Fruit fly (Drosophila melanogaster) whole organism, prepupa: Measurements from ENCODE around the gene CG13654.

ENCODE experiments used
- CG10631 ChIP-seq: fragments of 200-800 bp; sonication (Bioruptor generic); optimal IDR thresholded peaks from 2 replicates; lab custom pipeline; 2016; ENCODE audit warnings: missing biosample characterization, missing genetic modification characterization
- CG10669 ChIP-seq: fragments of 200-800 bp; sonication (Bioruptor generic); optimal IDR thresholded peaks from 3 replicates; lab custom pipeline; 2018; ENCODE audit warnings: missing biosample characterization, mild to moderate bottlenecking, missing genetic modification characterization, moderate library complexity
- CG11294 ChIP-seq: fragments of 200-800 bp; sonication (Bioruptor generic); IDR thresholded peaks from 2 replicates; pipeline ENCODE4 v1.3.6; 2022; ENCODE audit warnings: missing biosample characterization, missing genetic modification characterization
- CG11762 ChIP-seq: fragments of 200-800 bp; sonication (Bioruptor generic); optimal IDR thresholded peaks from 3 replicates; lab custom pipeline; 2016; ENCODE audit warnings: missing biosample characterization, missing genetic modification characterization; ENCODE audit not compliant: insufficient read depth
- CG11902 ChIP-seq: fragments of 200-800 bp; sonication (Bioruptor generic); optimal IDR thresholded peaks from 3 replicates; lab custom pipeline; 2016; ENCODE audit warnings: missing biosample characterization, missing genetic modification characterization
- CG15336 ChIP-seq: fragments of 200-800 bp; sonication (Bioruptor generic); IDR thresholded peaks from 2 replicates; pipeline ENCODE4 v1.3.6; 2022; ENCODE audit warnings: missing biosample characterization, missing genetic modification characterization
- CG1621 ChIP-seq: fragments of 200-800 bp; sonication (Bioruptor generic); optimal IDR thresholded peaks from 3 replicates; lab custom pipeline; 2018; ENCODE audit warnings: missing biosample characterization, mild to moderate bottlenecking, missing genetic modification characterization
- CG16779 ChIP-seq: fragments of 200-800 bp; sonication (Bioruptor generic); optimal IDR thresholded peaks from 3 replicates; lab custom pipeline; 2017; ENCODE audit warnings: missing biosample characterization, mild to moderate bottlenecking, missing genetic modification characterization
- CG3032 ChIP-seq: fragments of 200-800 bp; optimal IDR thresholded peaks from 2 replicates; lab custom pipeline; 2019; ENCODE audit warnings: missing biosample characterization, mild to moderate bottlenecking, missing genetic modification characterization, moderate library complexity
- CG31627 ChIP-seq: fragments of 200-800 bp; sonication (Bioruptor generic); optimal IDR thresholded peaks from 3 replicates; lab custom pipeline; 2016; ENCODE audit warnings: missing biosample characterization, missing genetic modification characterization
- CG32006 ChIP-seq: fragments of 200-800 bp; sonication (Bioruptor generic); optimal IDR thresholded peaks from 3 replicates; lab custom pipeline; 2017; ENCODE audit warnings: missing biosample characterization, mild to moderate bottlenecking, missing genetic modification characterization
- CG34406 ChIP-seq: fragments of 200-800 bp; sonication (Bioruptor generic); optimal IDR thresholded peaks from 3 replicates; lab custom pipeline; 2016; ENCODE audit warnings: missing biosample characterization, missing genetic modification characterization
- CG3919 ChIP-seq: fragments of 200-800 bp; sonication (Bioruptor generic); optimal IDR thresholded peaks from 3 replicates; lab custom pipeline; 2016; ENCODE audit warnings: missing biosample characterization, missing genetic modification characterization
- CG4318 ChIP-seq: fragments of 200-800 bp; sonication (Bioruptor generic); optimal IDR thresholded peaks from 3 replicates; lab custom pipeline; 2017; ENCODE audit warnings: missing biosample characterization, mild to moderate bottlenecking, missing genetic modification characterization
- CG6276 ChIP-seq: fragments of 200-800 bp; sonication (Bioruptor generic); optimal IDR thresholded peaks from 2 replicates; lab custom pipeline; 2017; ENCODE audit warnings: missing biosample characterization, mild to moderate bottlenecking, missing genetic modification characterization
- CG6792 ChIP-seq: fragments of 200-800 bp; sonication (Bioruptor generic); optimal IDR thresholded peaks from 3 replicates; lab custom pipeline; 2016; ENCODE audit warnings: missing biosample characterization, missing genetic modification characterization
- CG6808 ChIP-seq: fragments of 200-800 bp; sonication (Bioruptor generic); optimal IDR thresholded peaks from 3 replicates; lab custom pipeline; 2017; ENCODE audit warnings: missing biosample characterization, missing genetic modification characterization, mild to moderate bottlenecking, moderate library complexity, missing genetic modification reagents
- CG6854 ChIP-seq: fragments of 200-800 bp; sonication (Bioruptor generic); optimal IDR thresholded peaks from 2 replicates; lab custom pipeline; 2017; ENCODE audit warnings: missing biosample characterization, mild to moderate bottlenecking, missing genetic modification characterization
- CG7368 ChIP-seq: fragments of 200-800 bp; sonication (Bioruptor generic); optimal IDR thresholded peaks from 3 replicates; lab custom pipeline; 2016; ENCODE audit warnings: missing biosample characterization, missing genetic modification characterization
- CG8319 ChIP-seq: fragments of 200-800 bp; sonication (Bioruptor generic); optimal IDR thresholded peaks from 3 replicates; lab custom pipeline; 2016; ENCODE audit warnings: missing biosample characterization, missing genetic modification characterization
- CG8632 ChIP-seq: fragments of 200-800 bp; sonication (Bioruptor generic); optimal IDR thresholded peaks from 3 replicates; lab custom pipeline; 2016; ENCODE audit warnings: missing biosample characterization, missing genetic modification characterization
- CG9139 ChIP-seq: fragments of 200-800 bp; sonication (Bioruptor generic); optimal IDR thresholded peaks from 3 replicates; lab custom pipeline; 2017; ENCODE audit warnings: missing biosample characterization, mild to moderate bottlenecking, missing genetic modification characterization
- Eip78C ChIP-seq: fragments of 200-800 bp; sonication (Bioruptor generic); peaks from one replicate; lab custom pipeline; 2016; ENCODE audit warnings: missing biosample characterization, missing genetic modification characterization
- Eip93F ChIP-seq: fragments of 200-800 bp; sonication (Bioruptor generic); optimal IDR thresholded peaks from 2 replicates; lab custom pipeline; 2016; ENCODE audit warnings: missing biosample characterization, mild to moderate bottlenecking, missing genetic modification characterization
- Ets21C ChIP-seq: fragments of 200-800 bp; sonication (Bioruptor generic); optimal IDR thresholded peaks from 3 replicates; lab custom pipeline; 2016; ENCODE audit warnings: missing biosample characterization, missing genetic modification characterization
- Ets96B ChIP-seq: fragments of 200-800 bp; optimal IDR thresholded peaks from 2 replicates; lab custom pipeline; 2019; ENCODE audit warnings: missing biosample characterization, mild to moderate bottlenecking, missing genetic modification characterization, moderate library complexity
- Gug ChIP-seq: fragments of 200-800 bp; sonication (Bioruptor generic); IDR thresholded peaks from 2 replicates; pipeline ENCODE4 v1.3.6; 2022; ENCODE audit warnings: missing biosample characterization, missing genetic modification characterization
- Hr38 ChIP-seq: sonication (Bioruptor generic); optimal IDR thresholded peaks from 2 replicates; lab custom pipeline; 2016; ENCODE audit warnings: missing biosample characterization, missing genetic modification characterization
- Hr39 ChIP-seq: fragments of 200-800 bp; sonication (Bioruptor generic); optimal IDR thresholded peaks from 2 replicates; lab custom pipeline; 2016; ENCODE audit warnings: missing biosample characterization, missing genetic modification characterization
- Hr4 ChIP-seq: fragments of 200-800 bp; sonication (Bioruptor generic); optimal IDR thresholded peaks from 3 replicates; lab custom pipeline; 2016; ENCODE audit warnings: missing biosample characterization, missing genetic modification characterization
- Lpt ChIP-seq: fragments of 200-800 bp; sonication (Bioruptor generic); optimal IDR thresholded peaks from 3 replicates; lab custom pipeline; 2016; ENCODE audit warnings: missing biosample characterization, missing genetic modification characterization
- Met ChIP-seq: fragments of 200-800 bp; sonication (Bioruptor generic); optimal IDR thresholded peaks from 3 replicates; lab custom pipeline; 2016; ENCODE audit warnings: missing biosample characterization, missing genetic modification characterization
- OdsH ChIP-seq: fragments of 200-800 bp; sonication (Bioruptor generic); optimal IDR thresholded peaks from 3 replicates; lab custom pipeline; 2016; ENCODE audit warnings: missing biosample characterization, missing genetic modification characterization
- Smox ChIP-seq: fragments of 200-800 bp; sonication (Bioruptor generic); optimal IDR thresholded peaks from 3 replicates; lab custom pipeline; 2016; ENCODE audit warnings: missing biosample characterization, missing genetic modification characterization
- Sox102F ChIP-seq: fragments of 200-800 bp; sonication (Bioruptor generic); optimal IDR thresholded peaks from 2 replicates; lab custom pipeline; 2016; ENCODE audit warnings: missing biosample characterization, mild to moderate bottlenecking, missing genetic modification characterization
- Sox14 ChIP-seq: fragments of 200-800 bp; sonication (Bioruptor generic); optimal IDR thresholded peaks from 3 replicates; lab custom pipeline; 2016; ENCODE audit warnings: missing biosample characterization, missing genetic modification characterization
- Sox15 ChIP-seq: fragments of 200-800 bp; sonication (Bioruptor generic); optimal IDR thresholded peaks from 3 replicates; lab custom pipeline; 2016; ENCODE audit warnings: missing biosample characterization, missing genetic modification characterization
- achi ChIP-seq: fragments of 200-800 bp; sonication (Bioruptor generic); optimal IDR thresholded peaks from 3 replicates; lab custom pipeline; 2016; ENCODE audit warnings: missing biosample characterization, missing genetic modification characterization
- acj6 ChIP-seq: fragments of 200-800 bp; sonication (Bioruptor generic); optimal IDR thresholded peaks from 3 replicates; lab custom pipeline; 2016; ENCODE audit warnings: missing biosample characterization, missing genetic modification characterization
- cyc ChIP-seq: fragments of 200-800 bp; sonication (Bioruptor generic); optimal IDR thresholded peaks from 3 replicates; lab custom pipeline; 2016; ENCODE audit warnings: missing biosample characterization, missing genetic modification characterization
- dac ChIP-seq: fragments of 200-800 bp; sonication (Bioruptor generic); optimal IDR thresholded peaks from 2 replicates; lab custom pipeline; 2017; ENCODE audit warnings: missing biosample characterization, mild to moderate bottlenecking, missing genetic modification characterization
- dsx ChIP-seq: fragments of 200-800 bp; optimal IDR thresholded peaks from 3 replicates; lab custom pipeline; 2019; ENCODE audit warnings: missing biosample characterization, mild to moderate bottlenecking, missing genetic modification characterization, moderate library complexity; ENCODE audit not compliant: poor library complexity, severe bottlenecking
- eg ChIP-seq: fragments of 200-800 bp; sonication (Bioruptor generic); IDR thresholded peaks from 3 replicates; pipeline ENCODE4 v1.3.6; 2022; ENCODE audit warnings: missing biosample characterization, missing genetic modification characterization
- esn ChIP-seq: fragments of 200-800 bp; sonication (Bioruptor generic); optimal IDR thresholded peaks from 2 replicates; lab custom pipeline; 2016; ENCODE audit warnings: missing biosample characterization, mild to moderate bottlenecking, missing genetic modification characterization, moderate library complexity
- fd59A ChIP-seq: fragments of 200-800 bp; sonication (Bioruptor generic); optimal IDR thresholded peaks from 2 replicates; lab custom pipeline; 2017; ENCODE audit warnings: missing biosample characterization, mild to moderate bottlenecking, missing genetic modification characterization, missing genetic modification reagents
- fd85E ChIP-seq: fragments of 200-800 bp; sonication (Bioruptor generic); optimal IDR thresholded peaks from 3 replicates; lab custom pipeline; 2016; ENCODE audit warnings: missing biosample characterization, missing genetic modification characterization
- fkh ChIP-seq: fragments of 200-800 bp; sonication (Bioruptor generic); optimal IDR thresholded peaks from 3 replicates; lab custom pipeline; 2017; ENCODE audit warnings: missing biosample characterization, mild to moderate bottlenecking, missing genetic modification characterization, moderate library complexity
- lz ChIP-seq: fragments of 200-800 bp; sonication (Bioruptor generic); optimal IDR thresholded peaks from 3 replicates; lab custom pipeline; 2016; ENCODE audit warnings: missing biosample characterization, missing genetic modification characterization
- pdm3 ChIP-seq: fragments of 200-800 bp; sonication (Bioruptor generic); optimal IDR thresholded peaks from 3 replicates; lab custom pipeline; 2016; ENCODE audit warnings: missing biosample characterization, missing genetic modification characterization
- ss ChIP-seq, 2 experiments: fragments of 200-800 bp; sonication (Bioruptor generic); optimal IDR thresholded peaks; 2 replicates in 1 of 2; 3 replicates in 1 of 2; lab custom pipeline; 2017 to 2018; ENCODE audit warnings: mild to moderate bottlenecking in 2 of 2, missing biosample characterization in 2 of 2, missing genetic modification characterization in 2 of 2, moderate library complexity in 1 of 2
- svp ChIP-seq: fragments of 200-800 bp; sonication (Bioruptor generic); peaks from one replicate; lab custom pipeline; 2016; ENCODE audit warnings: missing biosample characterization, missing genetic modification characterization
- topi ChIP-seq: fragments of 200-800 bp; sonication (Bioruptor generic); optimal IDR thresholded peaks from 3 replicates; lab custom pipeline; 2016; ENCODE audit warnings: missing biosample characterization, missing genetic modification characterization
- vri ChIP-seq: fragments of 200-800 bp; sonication (Bioruptor generic); optimal IDR thresholded peaks from 3 replicates; lab custom pipeline; 2016; ENCODE audit warnings: missing biosample characterization, mild to moderate bottlenecking, missing genetic modification characterization

Gene CG13654

dm6 chr3R:25174244-25174643 lies 25.4 kb upstream of the CG13654 start:
- peak; percentile 58 for TF ChIP-seq CG9139
- peak; percentile 70 for TF ChIP-seq cyc (GFP tag; lab: Kevin White, UChicago)
- TF ChIP-seq CG7368 (GFP tag; lab: Kevin White, UChicago), result peak; percentile 35
- peak; percentile 49 for TF ChIP-seq Sox102F (GFP tag; lab: Kevin White, UChicago)
- peak; percentile 61 for TF ChIP-seq CG3032 (tag; lab: Kevin White, UChicago)
- TF ChIP-seq CG34406, result peak; percentile 31
- no peak for TF ChIP-seq CG6276 (GFP tag; lab: Kevin White, UChicago)
- TF ChIP-seq svp (GFP tag; lab: Kevin White, UChicago), result peak; percentile 87
- peak; percentile 33 for TF ChIP-seq CG1621 (tag; lab: Kevin White, UChicago)
- peak; percentile 4 for TF ChIP-seq CG11762 (GFP tag; lab: Kevin White, UChicago)
- TF ChIP-seq Hr38, result no peak
- peak; percentile 50 for TF ChIP-seq CG10631 (GFP tag; lab: Kevin White, UChicago)
- peak; percentile 56 for TF ChIP-seq pdm3 (GFP tag; lab: Kevin White, UChicago)
- peak; percentile 58 for TF ChIP-seq dsx (GFP tag; lab: Kevin White, UChicago)
- no peak for TF ChIP-seq Gug (GFP tag; lab: Robert Waterston, UW)
- TF ChIP-seq CG3919 (GFP tag; lab: Kevin White, UChicago), result peak; percentile 58
- peak; percentile 73 for TF ChIP-seq CG6808
- TF ChIP-seq ss (GFP tag; optimal IDR thresholded peaks at IDR 0.05; lab: Kevin White, UChicago), result peak; percentile 26 to 55
- TF ChIP-seq fd85E (GFP tag; lab: Kevin White, UChicago), result no peak
- no peak for TF ChIP-seq CG4318 (GFP tag; lab: Kevin White, UChicago)
- TF ChIP-seq Hr39 (GFP tag; lab: Kevin White, UChicago), result peak; percentile 68
- TF ChIP-seq topi (GFP tag; lab: Kevin White, UChicago), result peak; percentile 68
- TF ChIP-seq OdsH (GFP tag; lab: Kevin White, UChicago), result peak; percentile 47
- TF ChIP-seq Eip93F, result no peak
- peak; percentile 70 for TF ChIP-seq Smox (GFP tag; lab: Kevin White, UChicago)
- TF ChIP-seq vri (GFP tag; lab: Kevin White, UChicago), result peak; percentile 30
- peak; percentile 72 for TF ChIP-seq CG31627 (GFP tag; lab: Kevin White, UChicago)
- peak; percentile 63 for TF ChIP-seq Ets21C
- TF ChIP-seq eg, result no peak
- peak; percentile 58 for TF ChIP-seq CG6792 (GFP tag; lab: Kevin White, UChicago)
- TF ChIP-seq Hr4 (GFP tag; lab: Kevin White, UChicago), result no peak
- TF ChIP-seq fkh (GFP tag; lab: Kevin White, UChicago), result no peak
- TF ChIP-seq fd59A (GFP tag; lab: Kevin White, UChicago), result peak; percentile 40
- TF ChIP-seq CG11902, result peak; percentile 48
- TF ChIP-seq CG32006 (GFP tag; lab: Kevin White, UChicago), result peak; percentile 18
- peak; percentile 54 for TF ChIP-seq Sox14 (GFP tag; lab: Kevin White, UChicago)
- peak; percentile 76 for TF ChIP-seq esn (GFP tag; lab: Kevin White, UChicago)
- peak; percentile 40 for TF ChIP-seq Sox15 (GFP tag; lab: Kevin White, UChicago)
- TF ChIP-seq Eip78C (GFP tag; lab: Kevin White, UChicago), result peak; percentile 87
- peak; percentile 50 for TF ChIP-seq CG8632 (GFP tag; lab: Kevin White, UChicago)
- no peak for TF ChIP-seq CG11294 (GFP tag; lab: Robert Waterston, UW)
- TF ChIP-seq Met (GFP tag; lab: Kevin White, UChicago), result peak; percentile 70
- TF ChIP-seq CG16779 (tag; lab: Kevin White, UChicago), result peak; percentile 23
- TF ChIP-seq dac, result no peak
- peak; percentile 59 for TF ChIP-seq acj6 (GFP tag; lab: Kevin White, UChicago)
- TF ChIP-seq Ets96B, result peak; percentile 69
- TF ChIP-seq lz (GFP tag; lab: Kevin White, UChicago), result peak; percentile 73
- peak; percentile 46 for TF ChIP-seq achi
- TF ChIP-seq CG8319, result peak; percentile 14
- TF ChIP-seq CG6854 (GFP tag; lab: Kevin White, UChicago), result no peak
- TF ChIP-seq CG10669 (GFP tag; lab: Kevin White, UChicago), result peak; percentile 70
- TF ChIP-seq Lpt (GFP tag; lab: Kevin White, UChicago), result no peak
- 0 out of 2 replicates have a peak, but pooled peaks have one; percentile 11 for TF ChIP-seq CG15336 (GFP tag; lab: Robert Waterston, UW)
